Fruit fly (Drosophila melanogaster): Measurements from ENCODE around the gene CG13312.

CG13312 gene

dm6 chr3L:8763037-8763454 lies 44.0 kb downstream of the CG13312 start (continued):
- TF ChIP-seq ci (GFP tag; IDR thresholded peaks at IDR 0.05) (peak; percentile 66; the same call in 2 of the 3 replicates), Fer3 (tag; optimal IDR thresholded peaks at IDR 0.05) (peak; percentile 34), vnd (GFP tag; IDR thresholded peaks at IDR 0.05; ENCODE audit: partially characterized antibody) (peak; percentile 64; the same call in 2 of the 3 replicates), CG10959 (GFP tag; IDR thresholded peaks at IDR 0.05) (no peak), CG32532 (GFP tag; IDR thresholded peaks at IDR 0.05) (peak; percentile 53; the same call in 1 of the 2 replicates), CG11696 (GFP tag; IDR thresholded peaks at IDR 0.05) (no peak), Tbp (GFP tag; optimal IDR thresholded peaks at IDR 0.05) (no peak), CG7271 (tag; optimal IDR thresholded peaks at IDR 0.05) (no peak), tna (GFP tag; IDR thresholded peaks at IDR 0.05; ENCODE audit: partially characterized antibody) (peak; percentile 91), Camta (GFP tag; optimal IDR thresholded peaks at IDR 0.05) (no peak), tin (GFP tag; optimal IDR thresholded peaks at IDR 0.05) (no peak), CG8478 (optimal IDR thresholded peaks at IDR 0.05) (no peak), Nf-YB (GFP tag; optimal IDR thresholded peaks at IDR 0.05) (no peak), CG6854 (GFP tag; optimal IDR thresholded peaks at IDR 0.05) (no peak), wek (GFP tag; optimal IDR thresholded peaks at IDR 0.05) (no peak), CG10565 (GFP tag; optimal IDR thresholded peaks at IDR 0.05) (no peak), Ets97D (GFP tag; optimal IDR thresholded peaks at IDR 0.05) (no peak), Ets65A (GFP tag) (no peak), E2f1 (GFP tag; IDR thresholded peaks at IDR 0.05) (peak; percentile 32; the same call in 1 of the 2 replicates), cato (GFP tag; optimal IDR thresholded peaks at IDR 0.05; ENCODE audit: borderline replicate concordance) (no peak), Aef1 (GFP tag; IDR thresholded peaks at IDR 0.05) (peak; percentile 43; the same call in 2 of the 3 replicates), CG13424 (tag; optimal IDR thresholded peaks at IDR 0.05) (peak; percentile 49), Jarid2 (GFP tag; optimal IDR thresholded peaks at IDR 0.05) (no peak), CG5953 (GFP tag; IDR thresholded peaks at IDR 0.05) (no peak), CG1832 (GFP tag; optimal IDR thresholded peaks at IDR 0.05) (no peak), CG13296 (GFP tag; optimal IDR thresholded peaks at IDR 0.05) (no peak), Myb (GFP tag; optimal IDR thresholded peaks at IDR 0.05) (no peak), p53 (GFP tag; optimal IDR thresholded peaks at IDR 0.05) (no peak), slp2 (GFP tag; optimal IDR thresholded peaks at IDR 0.05) (no peak), CG34224 (GFP tag; IDR thresholded peaks at IDR 0.05; ENCODE audit: partially characterized antibody) (peak; percentile 65), Eip74EF (GFP tag; optimal IDR thresholded peaks at IDR 0.05) (no peak), CG13624 (GFP tag; optimal IDR thresholded peaks at IDR 0.05) (no peak), CG10321 (GFP tag; IDR thresholded peaks at IDR 0.05) (no peak), ftz-f1 (GFP tag; optimal IDR thresholded peaks at IDR 0.05) (no peak), CG8281 (tag; optimal IDR thresholded peaks at IDR 0.05) (no peak), klu (GFP tag; IDR thresholded peaks at IDR 0.05) (no peak), en (GFP tag; optimal IDR thresholded peaks at IDR 0.05) (no peak), CG12942 (GFP tag; optimal IDR thresholded peaks at IDR 0.05) (no peak), CG13775 (GFP tag; optimal IDR thresholded peaks at IDR 0.05) (no peak), jumu (GFP tag; optimal IDR thresholded peaks at IDR 0.05) (peak; percentile 6), mld (GFP tag; IDR thresholded peaks at IDR 0.05; ENCODE audit: partially characterized antibody) (0 out of 3 replicates have a peak, but pooled peaks have one; percentile 17), disco-r (GFP tag; optimal IDR thresholded peaks at IDR 0.05) (no peak), caup (GFP tag; optimal IDR thresholded peaks at IDR 0.05; ENCODE audit: severe bottlenecking) (no peak), ase (GFP tag; IDR thresholded peaks at IDR 0.05) (no peak; the same call in 2 of the 3 replicates), Usf (GFP tag; optimal IDR thresholded peaks at IDR 0.05) (no peak)
